Worm (Caenorhabditis elegans): ENCODE measurements around the gene irld-28.
"Not testable (repeated sequence)": the region's sequence is repeated elsewhere in the genome, so short reads cannot be mapped to it uniquely, and the experiment has no call there.

The irld-28 gene

ce11 chrV:2336151-2336550, at the start of gene irld-28:
TSS of gene irld-28 (minus strand) at chrV:2336251.
- TF ChIP-seq mbf-1 (tag; optimal IDR thresholded peaks at IDR 0.05) (no peak), skn-1 (tag; optimal IDR thresholded peaks at IDR 0.05) (no peak), lin-11 (tag; optimal IDR thresholded peaks at IDR 0.05) (no peak), blmp-1 (tag; optimal IDR thresholded peaks at IDR 0.05; ENCODE audit: insufficient read depth) (no peak)

- no peak for TF ChIP-seq nhr-10 (tag; optimal IDR thresholded peaks at IDR 0.05)
Observed at ce11 chrV:2343572-2343971, 7.5 kb upstream of the irld-28 start.

ce11 chrV:2342083-2342482, 6.0 kb upstream of the irld-28 start:
- TF ChIP-seq alr-1 (tag; optimal IDR thresholded peaks at IDR 0.05) (no peak), nhr-10 (tag; optimal IDR thresholded peaks at IDR 0.05) (no peak), crh-2 (tag; optimal IDR thresholded peaks at IDR 0.05) (no peak), egl-27 (tag; optimal IDR thresholded peaks at IDR 0.05) (no peak), elt-3 (tag; optimal IDR thresholded peaks at IDR 0.05) (no peak), blmp-1 (tag; optimal IDR thresholded peaks at IDR 0.05; ENCODE audit: insufficient read depth) (no peak), R02D3.7 (tag; optimal IDR thresholded peaks at IDR 0.05) (no peak), nhr-6 (tag; optimal IDR thresholded peaks at IDR 0.05) (no peak), dmd-4 (tag; optimal IDR thresholded peaks at IDR 0.05) (no peak), unc-55 (GFP tag; optimal IDR thresholded peaks at IDR 0.05) (no peak), snpc-4 (tag; optimal IDR thresholded peaks at IDR 0.05) (no peak), ZK546.5 (tag; optimal IDR thresholded peaks at IDR 0.05) (no peak), elt-1 (tag; optimal IDR thresholded peaks at IDR 0.05) (no peak), ztf-11 (tag; optimal IDR thresholded peaks at IDR 0.05) (no peak), nhr-12 (tag; optimal IDR thresholded peaks at IDR 0.05) (no peak), nhr-23 (tag; optimal IDR thresholded peaks at IDR 0.05) (no peak), gmeb-1 (tag; optimal IDR thresholded peaks at IDR 0.05) (no peak)

ce11 chrV:2341285-2341684, 5.2 kb upstream of the irld-28 start, which contains the start of gene irld-30:
TSS of gene irld-30 (minus strand) at chrV:2341385.
- TF ChIP-seq nhr-237 (tag; optimal IDR thresholded peaks at IDR 0.05) (no peak), elt-1 (tag; optimal IDR thresholded peaks at IDR 0.05) (no peak), zag-1 (tag; optimal IDR thresholded peaks at IDR 0.05) (no peak), ceh-16 (tag; optimal IDR thresholded peaks at IDR 0.05) (no peak), ztf-1 (GFP tag; conservative IDR thresholded peaks at IDR 0.05) (no peak), blmp-1 (tag; optimal IDR thresholded peaks at IDR 0.05; ENCODE audit: insufficient read depth) (no peak), sma-9 (GFP tag; optimal IDR thresholded peaks at IDR 0.05) (no peak), sma-9 (tag; optimal IDR thresholded peaks at IDR 0.05) (no peak), unc-39 (tag; optimal IDR thresholded peaks at IDR 0.05) (no peak), peb-1 (tag; optimal IDR thresholded peaks at IDR 0.05) (no peak)

- no peak for TF ChIP-seq ceh-16 (tag; optimal IDR thresholded peaks at IDR 0.05)
- TF ChIP-seq skn-1 (tag; optimal IDR thresholded peaks at IDR 0.05) = no peak
- no peak for TF ChIP-seq ztf-1 (GFP tag; conservative IDR thresholded peaks at IDR 0.05)
- TF ChIP-seq R02D3.7 (tag; optimal IDR thresholded peaks at IDR 0.05) = no peak
- no peak for TF ChIP-seq ztf-4 (tag; optimal IDR thresholded peaks at IDR 0.05)
- no peak for TF ChIP-seq ama-1 (optimal IDR thresholded peaks at IDR 0.05)
- no peak for TF ChIP-seq nhr-21 (tag; optimal IDR thresholded peaks at IDR 0.05)
- TF ChIP-seq egl-27 (tag; optimal IDR thresholded peaks at IDR 0.05) = no peak
- no peak for TF ChIP-seq lsy-2 (tag; optimal IDR thresholded peaks at IDR 0.05)
- no peak for TF ChIP-seq Y55F3AM.14 (GFP tag; optimal IDR thresholded peaks at IDR 0.05)
- TF ChIP-seq lin-39 (tag; optimal IDR thresholded peaks at IDR 0.05) = no peak
- no peak for TF ChIP-seq unc-55 (GFP tag; optimal IDR thresholded peaks at IDR 0.05)
- no peak for TF ChIP-seq nhr-10 (tag; optimal IDR thresholded peaks at IDR 0.05)
- TF ChIP-seq nhr-23 (tag; optimal IDR thresholded peaks at IDR 0.05) = no peak
Observed at ce11 chrV:2338538-2338937, 2.5 kb upstream of the irld-28 start, which contains the start of gene irld-29. TSS of gene irld-29 (minus strand) at chrV:2338638.

- TF ChIP-seq ZK546.5, aly-2, R02D3.7 (tag; optimal IDR thresholded peaks at IDR 0.05): not testable (repeated sequence)
Observed at ce11 chrV:2331616-2332015, 4.4 kb downstream of the irld-28 start, which contains the start of gene irld-32. TSS of gene irld-32 (plus strand) at chrV:2331916.

Measured in whole organism, L2 larva.